Fruit fly (Drosophila melanogaster) whole organism, embryonic: ENCODE results near the gene CG33784.

Experiments used
- ATbp ChIP-seq: fragments of 200-800 bp; sonication (Bioruptor generic); optimal IDR thresholded peaks from 2 replicates; lab custom pipeline; 2017; ENCODE audit warnings: missing biosample characterization, mild to moderate bottlenecking, missing genetic modification characterization, missing genetic modification reagents
- CG10274 ChIP-seq: fragments of 200-800 bp; sonication (Bioruptor generic); optimal IDR thresholded peaks from 3 replicates; lab custom pipeline; 2017; ENCODE audit warnings: missing biosample characterization, mild to moderate bottlenecking, missing genetic modification characterization
- CG10959 ChIP-seq: fragments of 200-800 bp; sonication (Bioruptor generic); IDR thresholded peaks from 2 replicates; pipeline ENCODE4 v1.3.6; 2022; ENCODE audit warnings: missing biosample characterization, missing genetic modification characterization
- CG10979 ChIP-seq: fragments of 200-800 bp; sonication (Bioruptor generic); optimal IDR thresholded peaks from 2 replicates; lab custom pipeline; 2018; ENCODE audit warnings: missing biosample characterization, mild to moderate bottlenecking, missing genetic modification characterization, moderate library complexity
- CG11085 ChIP-seq: fragments of 200-800 bp; sonication (Bioruptor generic); IDR thresholded peaks from 2 replicates; pipeline ENCODE4 v1.3.6; 2022; ENCODE audit warnings: missing biosample characterization, missing genetic modification characterization
- CG11695 ChIP-seq: fragments of 200-800 bp; sonication (Bioruptor generic); IDR thresholded peaks from 3 replicates; pipeline ENCODE4 v1.3.6; 2022; ENCODE audit warnings: missing biosample characterization, missing genetic modification characterization
- CG12659 ChIP-seq: fragments of 200-800 bp; sonication (Bioruptor generic); optimal IDR thresholded peaks from 3 replicates; lab custom pipeline; 2017; ENCODE audit warnings: mild to moderate bottlenecking, missing biosample characterization, missing genetic modification reagents, missing genetic modification characterization
- CG13123 ChIP-seq: fragments of 200-800 bp; sonication (Bioruptor generic); optimal IDR thresholded peaks from 2 replicates; lab custom pipeline; 2016; ENCODE audit warnings: missing biosample characterization, missing genetic modification characterization
- CG13296 ChIP-seq: fragments of 200-800 bp; sonication (Bioruptor generic); optimal IDR thresholded peaks from 3 replicates; lab custom pipeline; 2018; ENCODE audit warnings: missing biosample characterization, mild to moderate bottlenecking, missing genetic modification characterization
- CG14667 ChIP-seq: fragments of 200-800 bp; sonication (Bioruptor generic); IDR thresholded peaks from 2 replicates; pipeline ENCODE4 v1.3.6; 2022; ENCODE audit warnings: missing biosample characterization, missing genetic modification characterization
- CG14710 ChIP-seq: fragments of 200-800 bp; sonication (Bioruptor generic); optimal IDR thresholded peaks from 3 replicates; lab custom pipeline; 2019; ENCODE audit warnings: missing biosample characterization, mild to moderate bottlenecking, missing genetic modification characterization, moderate library complexity
- CG15514 ChIP-seq: fragments of 200-800 bp; sonication (Bioruptor generic); optimal IDR thresholded peaks from 3 replicates; lab custom pipeline; 2017; ENCODE audit warnings: missing biosample characterization, missing genetic modification characterization, mild to moderate bottlenecking, moderate library complexity, missing genetic modification reagents
- CG1602 ChIP-seq: fragments of 200-800 bp; sonication (Bioruptor generic); optimal IDR thresholded peaks from 3 replicates; lab custom pipeline; 2016; ENCODE audit warnings: missing biosample characterization, missing genetic modification characterization
- CG17359 ChIP-seq: fragments of 200-800 bp; sonication (Bioruptor generic); optimal IDR thresholded peaks from 3 replicates; lab custom pipeline; 2018; ENCODE audit warnings: missing biosample characterization, mild to moderate bottlenecking, missing genetic modification characterization, moderate library complexity
- CG17802 ChIP-seq: fragments of 200-800 bp; sonication (Bioruptor generic); optimal IDR thresholded peaks from 2 replicates; lab custom pipeline; 2018; ENCODE audit warnings: missing biosample characterization, mild to moderate bottlenecking, missing genetic modification characterization, moderate library complexity
- CG18476 ChIP-seq: fragments of 200-800 bp; sonication (Bioruptor generic); optimal IDR thresholded peaks from 2 replicates; lab custom pipeline; 2016; ENCODE audit warnings: missing biosample characterization, mild to moderate bottlenecking, missing genetic modification characterization
- CG2120 ChIP-seq: fragments of 200-800 bp; sonication (Bioruptor generic); optimal IDR thresholded peaks from 3 replicates; lab custom pipeline; 2016; ENCODE audit warnings: missing biosample characterization, missing genetic modification characterization
- CG3281 ChIP-seq: fragments of 200-800 bp; sonication (Bioruptor generic); optimal IDR thresholded peaks from 3 replicates; lab custom pipeline; 2017; ENCODE audit warnings: missing biosample characterization, mild to moderate bottlenecking, missing genetic modification characterization
- CG3838 ChIP-seq: fragments of 200-800 bp; sonication (Bioruptor generic); optimal IDR thresholded peaks from 3 replicates; lab custom pipeline; 2016; ENCODE audit warnings: missing biosample characterization, missing genetic modification characterization
- CG7556 ChIP-seq: fragments of 200-800 bp; sonication (Bioruptor generic); optimal IDR thresholded peaks from 2 replicates; lab custom pipeline; 2017; ENCODE audit warnings: missing biosample characterization, mild to moderate bottlenecking, missing genetic modification characterization
- CG8089 ChIP-seq: fragments of 200-800 bp; sonication (Bioruptor generic); optimal IDR thresholded peaks from 3 replicates; lab custom pipeline; 2016; ENCODE audit warnings: missing biosample characterization, missing genetic modification characterization
- Elba2 ChIP-seq: fragments of 200-800 bp; sonication (Bioruptor generic); optimal IDR thresholded peaks from 3 replicates; lab custom pipeline; 2016; ENCODE audit warnings: missing biosample characterization, missing genetic modification characterization
- Fer2 ChIP-seq: fragments of 200-800 bp; sonication (Bioruptor generic); optimal IDR thresholded peaks from 2 replicates; lab custom pipeline; 2018; ENCODE audit warnings: missing biosample characterization, mild to moderate bottlenecking, missing genetic modification characterization, moderate library complexity
- HHEX ChIP-seq: fragments of 200-800 bp; sonication (Bioruptor generic); optimal IDR thresholded peaks from 3 replicates; lab custom pipeline; 2017; ENCODE audit warnings: missing biosample characterization, mild to moderate bottlenecking, missing genetic modification characterization, missing genetic modification reagents
- Hr3 ChIP-seq: fragments of 200-800 bp; sonication (Bioruptor generic); optimal IDR thresholded peaks from 3 replicates; lab custom pipeline; 2016; ENCODE audit warnings: missing biosample characterization, missing genetic modification characterization
- NfI ChIP-seq: fragments of 200-800 bp; sonication (Bioruptor generic); optimal IDR thresholded peaks from 3 replicates; lab custom pipeline; 2018; ENCODE audit warnings: missing biosample characterization, mild to moderate bottlenecking, missing genetic modification characterization, moderate library complexity
- Rfx ChIP-seq: fragments of 200-800 bp; sonication (Bioruptor generic); IDR thresholded peaks from 2 replicates; pipeline ENCODE4 v1.3.6; 2022; ENCODE audit warnings: missing biosample characterization, missing genetic modification characterization
- Ssrp ChIP-seq: fragments of 200-800 bp; sonication (Bioruptor generic); optimal IDR thresholded peaks from 2 replicates; lab custom pipeline; 2018; ENCODE audit warnings: missing biosample characterization, mild to moderate bottlenecking, missing genetic modification characterization, moderate library complexity
- bigmax ChIP-seq: fragments of 200-800 bp; sonication (Bioruptor generic); optimal IDR thresholded peaks from 2 replicates; lab custom pipeline; 2018; ENCODE audit warnings: missing biosample characterization, mild to moderate bottlenecking, missing genetic modification characterization
- exex ChIP-seq: fragments of 200-800 bp; sonication (Bioruptor generic); optimal IDR thresholded peaks from 4 replicates; lab custom pipeline; 2018; ENCODE audit warnings: missing biosample characterization, mild to moderate bottlenecking, missing genetic modification characterization, moderate library complexity
- gcm ChIP-seq: fragments of 200-800 bp; sonication (Bioruptor generic); optimal IDR thresholded peaks from 2 replicates; lab custom pipeline; 2019; ENCODE audit warnings: missing biosample characterization, mild to moderate bottlenecking, missing genetic modification characterization, moderate library complexity
- her ChIP-seq: fragments of 200-800 bp; sonication (Bioruptor generic); optimal IDR thresholded peaks from 2 replicates; lab custom pipeline; 2016; ENCODE audit warnings: missing biosample characterization, missing genetic modification characterization
- kay ChIP-seq: fragments of 200-800 bp; sonication (Bioruptor generic); optimal IDR thresholded peaks from 2 replicates; lab custom pipeline; 2016; ENCODE audit warnings: missing biosample characterization, missing genetic modification characterization
- klu ChIP-seq: fragments of 200-800 bp; sonication (Bioruptor generic); IDR thresholded peaks from 2 replicates; pipeline ENCODE4 v1.3.6; 2022; ENCODE audit warnings: missing biosample characterization, missing genetic modification characterization
- mam ChIP-seq: fragments of 200-800 bp; sonication (Bioruptor generic); optimal IDR thresholded peaks from 3 replicates; lab custom pipeline; 2016; ENCODE audit warnings: missing biosample characterization, missing genetic modification characterization
- mirr ChIP-seq: fragments of 200-800 bp; sonication (Bioruptor generic); optimal IDR thresholded peaks from 3 replicates; lab custom pipeline; 2018; ENCODE audit warnings: missing biosample characterization, mild to moderate bottlenecking, missing genetic modification characterization
- pfk ChIP-seq: fragments of 200-800 bp; sonication (Bioruptor generic); optimal IDR thresholded peaks from 2 replicates; lab custom pipeline; 2018; ENCODE audit warnings: missing biosample characterization, mild to moderate bottlenecking, missing genetic modification characterization, moderate library complexity
- rib ChIP-seq: fragments of 200-800 bp; sonication (Bioruptor generic); IDR thresholded peaks from 2 replicates; pipeline ENCODE4 v1.3.6; 2022; ENCODE audit warnings: missing biosample characterization, missing genetic modification characterization
- ro ChIP-seq: fragments of 200-800 bp; sonication (Bioruptor generic); IDR thresholded peaks from 2 replicates; pipeline ENCODE4 v1.3.6; 2022; ENCODE audit warnings: missing biosample characterization, missing genetic modification characterization
- run ChIP-seq: fragments of 200-800 bp; sonication (Bioruptor generic); optimal IDR thresholded peaks from 3 replicates; lab custom pipeline; 2018; ENCODE audit warnings: missing biosample characterization, mild to moderate bottlenecking, missing genetic modification characterization
- sob ChIP-seq: fragments of 200-800 bp; sonication (Bioruptor generic); IDR thresholded peaks from 2 replicates; pipeline ENCODE4 v1.3.6; 2022; ENCODE audit warnings: missing biosample characterization, missing genetic modification characterization
- sug ChIP-seq: fragments of 200-800 bp; optimal IDR thresholded peaks from 2 replicates; lab custom pipeline; 2019; ENCODE audit warnings: missing biosample characterization, mild to moderate bottlenecking, missing genetic modification characterization, moderate library complexity
- trh ChIP-seq: fragments of 200-800 bp; sonication (Bioruptor generic); optimal IDR thresholded peaks from 2 replicates; lab custom pipeline; 2016; ENCODE audit warnings: missing biosample characterization, missing genetic modification characterization
- vvl ChIP-seq: fragments of 200-800 bp; sonication (Bioruptor generic); IDR thresholded peaks from 2 replicates; pipeline ENCODE4 v1.3.6; 2022; ENCODE audit warnings: missing biosample characterization, missing genetic modification characterization

CG33784 gene

DNA sequence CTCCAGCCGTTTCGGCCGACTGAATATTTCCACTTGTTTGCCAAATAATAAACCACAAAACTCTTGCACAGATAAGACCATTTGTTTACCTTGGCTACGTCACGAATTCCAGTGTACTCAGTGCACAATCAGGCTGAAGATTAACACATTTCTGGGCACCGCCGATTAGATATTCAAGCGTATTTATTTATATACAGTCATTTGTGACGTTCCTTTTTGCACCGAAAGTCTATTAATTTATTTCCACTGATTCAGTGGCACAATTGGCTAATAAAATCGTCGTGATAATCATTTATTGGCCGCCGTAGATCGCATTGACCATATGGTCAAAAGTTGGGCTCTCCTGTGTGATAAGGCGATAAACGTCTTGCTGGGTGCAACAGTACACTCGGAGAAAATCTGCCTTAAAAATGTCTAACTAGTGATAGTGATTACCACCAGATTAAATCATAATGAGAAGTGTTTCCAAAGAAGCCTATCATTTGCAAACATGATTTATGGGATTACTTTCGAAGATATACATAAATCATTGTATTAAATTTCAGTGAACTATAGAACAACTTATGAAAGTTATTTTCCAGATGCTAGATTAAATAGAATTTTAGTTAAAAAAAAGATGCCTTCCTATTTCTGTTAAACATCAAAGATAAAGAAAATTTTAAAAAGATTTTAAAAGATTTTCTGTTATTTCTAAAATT is 13.3 kb upstream of the CG33784 start (continued):
- no peak for TF ChIP-seq ATbp
- TF ChIP-seq CG14710 (tag; lab: Kevin White, UChicago) = no peak
- peak; percentile 22 for TF ChIP-seq CG15514 (GFP tag; lab: Kevin White, UChicago)
- TF ChIP-seq CG10274 = no peak
- peak; percentile 99 for TF ChIP-seq exex
- TF ChIP-seq CG18476 (GFP tag; lab: Kevin White, UChicago) = no peak
- no peak for TF ChIP-seq Ssrp (tag; lab: Kevin White, UChicago)
- TF ChIP-seq CG12659 (GFP tag; lab: Kevin White, UChicago) = no peak
- TF ChIP-seq CG11085 (GFP tag; lab: Robert Waterston, UW) = no peak
- TF ChIP-seq gcm (GFP tag; lab: Kevin White, UChicago) = no peak
- TF ChIP-seq her (GFP tag; lab: Kevin White, UChicago) = no peak
- TF ChIP-seq CG17802 (tag; lab: Kevin White, UChicago) = no peak
- no peak for TF ChIP-seq CG8089
- no peak for TF ChIP-seq run (tag; lab: Kevin White, UChicago)
- peak; percentile 11 for TF ChIP-seq HHEX
- TF ChIP-seq Rfx (GFP tag; lab: Robert Waterston, UW) = 0 out of 2 replicates have a peak, but pooled peaks have one; percentile 4
- no peak for TF ChIP-seq CG10959 (GFP tag; lab: Robert Waterston, UW)
- TF ChIP-seq vvl (GFP tag; lab: Robert Waterston, UW) = no peak
- TF ChIP-seq CG13123 (GFP tag; lab: Kevin White, UChicago) = no peak
- TF ChIP-seq CG3838 (GFP tag; lab: Kevin White, UChicago) = no peak
- no peak for TF ChIP-seq Fer2
- no peak for TF ChIP-seq ro (GFP tag; lab: Robert Waterston, UW)
- peak; percentile 54 for TF ChIP-seq CG13296 (GFP tag; lab: Kevin White, UChicago)
- no peak for TF ChIP-seq CG17359
- no peak for TF ChIP-seq bigmax (GFP tag; lab: Kevin White, UChicago)

DNA sequence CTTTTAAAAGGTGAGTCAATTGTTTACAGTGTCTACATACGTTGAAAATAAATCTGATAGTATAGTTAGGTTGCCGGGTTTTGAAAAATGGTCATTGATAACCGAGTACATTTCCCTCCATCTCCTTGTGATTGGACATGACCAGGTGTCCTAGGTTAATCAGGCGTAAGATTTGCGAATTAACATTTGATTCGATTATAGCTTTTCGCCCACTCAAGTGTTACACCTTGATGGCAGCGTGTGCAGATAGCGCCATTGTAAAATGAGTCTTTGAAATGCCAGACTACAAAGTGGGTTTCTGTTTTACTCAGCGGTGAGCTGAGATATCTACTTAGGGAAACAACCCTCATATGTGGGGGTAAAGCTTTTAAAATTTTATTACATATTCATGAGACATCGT is 12.7 kb upstream of the CG33784 start:
- TF ChIP-seq sob (GFP tag; lab: Robert Waterston, UW) (no peak), CG11695 (GFP tag; lab: Robert Waterston, UW) (no peak), mam (GFP tag; lab: Kevin White, UChicago) (no peak), Elba2 (no peak), exex (peak; percentile 79), NfI (GFP tag; lab: Kevin White, UChicago) (no peak), klu (GFP tag; lab: Robert Waterston, UW) (no peak), mirr (peak; percentile 82), CG7556 (GFP tag; lab: Kevin White, UChicago) (peak; percentile 24), pfk (GFP tag; lab: Kevin White, UChicago) (no peak), her (GFP tag; lab: Kevin White, UChicago) (no peak), CG13123 (GFP tag; lab: Kevin White, UChicago) (no peak), CG3281 (GFP tag; lab: Kevin White, UChicago) (no peak), trh (GFP tag; lab: Kevin White, UChicago) (no peak), kay (GFP tag; lab: Kevin White, UChicago) (no peak), sug (tag; lab: Kevin White, UChicago) (peak; percentile 30), rib (no peak), CG10979 (tag; lab: Kevin White, UChicago) (no peak), Hr3 (GFP tag; lab: Kevin White, UChicago) (no peak), CG14667 (GFP tag; lab: Robert Waterston, UW) (no peak), CG2120 (GFP tag; lab: Kevin White, UChicago) (peak; percentile 34), CG1602 (no peak)
